Worm (Caenorhabditis elegans): Measurements from ENCODE around the gene srlf-12.
A peak's percentile ranks its signal among the peaks of the same experiment; 100 is the strongest.

srlf-12 gene

DNA sequence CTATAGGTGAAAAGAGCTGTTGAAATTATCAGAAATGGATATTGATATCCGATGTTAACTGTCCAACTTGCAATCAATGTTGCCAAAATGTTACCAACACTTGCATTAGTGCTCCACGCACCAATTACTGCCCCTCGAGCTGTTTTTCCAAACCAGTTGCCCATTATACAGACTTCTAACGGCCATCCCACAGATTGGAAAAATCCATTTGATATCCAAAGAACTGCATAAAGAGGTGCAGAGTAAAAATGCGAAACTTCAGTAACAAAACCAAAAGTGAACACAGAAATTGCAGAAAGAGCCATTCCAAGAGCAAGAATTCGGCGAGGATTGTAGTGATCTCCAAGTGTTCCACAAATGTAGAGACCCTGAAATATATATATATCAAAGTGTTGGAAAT is 37.9 kb downstream of the srlf-12 start:
- TF ChIP-seq nhr-237 (tag; optimal IDR thresholded peaks at IDR 0.05): no peak
- no peak for TF ChIP-seq peb-1 (tag; optimal IDR thresholded peaks at IDR 0.05)
- no peak for TF ChIP-seq ceh-82 (tag; optimal IDR thresholded peaks at IDR 0.05)
- TF ChIP-seq egl-27 (tag; optimal IDR thresholded peaks at IDR 0.05): no peak

DNA sequence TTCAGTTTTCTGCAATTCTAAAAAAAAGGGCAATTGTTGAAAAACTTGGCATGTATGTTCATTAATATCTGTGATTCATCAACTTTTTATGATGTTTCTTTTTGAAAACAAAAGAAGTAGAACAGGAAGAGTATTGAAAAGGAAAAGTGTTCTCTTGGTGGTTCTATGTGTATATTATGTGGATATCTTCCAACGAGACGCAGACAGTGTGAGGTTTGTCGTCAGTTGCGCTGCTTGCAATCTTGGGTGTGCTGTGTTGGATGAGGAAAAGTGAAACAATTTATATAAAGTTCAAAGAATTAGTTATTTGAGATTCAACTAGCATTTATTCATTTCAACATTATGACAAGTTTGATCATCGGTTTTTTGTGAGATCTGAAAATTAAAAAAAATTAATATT is 39.5 kb downstream of the srlf-12 start:
- TF ChIP-seq unc-55 (GFP tag; optimal IDR thresholded peaks at IDR 0.05): peak; percentile 54
- TF ChIP-seq snpc-4 (tag; optimal IDR thresholded peaks at IDR 0.05): no peak
- no peak for TF ChIP-seq skn-1 (tag; optimal IDR thresholded peaks at IDR 0.05)
- TF ChIP-seq lsy-2 (tag; optimal IDR thresholded peaks at IDR 0.05): peak in 1 of 2 experiments; percentile 45
- peak; percentile 23 for TF ChIP-seq fos-1 (tag; optimal IDR thresholded peaks at IDR 0.05)
- TF ChIP-seq nhr-21 (tag; optimal IDR thresholded peaks at IDR 0.05): no peak
- no peak for TF ChIP-seq dmd-4 (tag; optimal IDR thresholded peaks at IDR 0.05)
- peak; percentile 2 for TF ChIP-seq nhr-129 (tag; optimal IDR thresholded peaks at IDR 0.05)
- TF ChIP-seq crh-2 (tag; optimal IDR thresholded peaks at IDR 0.05): peak; percentile 29
- TF ChIP-seq ztf-1 (GFP tag; conservative IDR thresholded peaks at IDR 0.05): no peak
- no peak for TF ChIP-seq elt-1 (tag; optimal IDR thresholded peaks at IDR 0.05)
- no peak for TF ChIP-seq sem-4 (tag; optimal IDR thresholded peaks at IDR 0.05)
- TF ChIP-seq zag-1 (tag; optimal IDR thresholded peaks at IDR 0.05): no peak
- TF ChIP-seq nhr-77 (tag; optimal IDR thresholded peaks at IDR 0.05): no peak
- peak; percentile 56 for TF ChIP-seq blmp-1 (tag; optimal IDR thresholded peaks at IDR 0.05; ENCODE audit: insufficient read depth)
- no peak for TF ChIP-seq ceh-82 (tag; optimal IDR thresholded peaks at IDR 0.05)
- TF ChIP-seq mbf-1 (tag; optimal IDR thresholded peaks at IDR 0.05): no peak
- TF ChIP-seq nhr-12 (tag; optimal IDR thresholded peaks at IDR 0.05): no peak
- TF ChIP-seq C34F6.9 (tag; optimal IDR thresholded peaks at IDR 0.05): peak; percentile 46
- no peak for TF ChIP-seq alr-1 (tag; optimal IDR thresholded peaks at IDR 0.05)
- TF ChIP-seq ama-1 (optimal IDR thresholded peaks at IDR 0.05): no peak
- TF ChIP-seq nhr-6 (tag; optimal IDR thresholded peaks at IDR 0.05): no peak

- TF ChIP-seq zag-1 (tag; optimal IDR thresholded peaks at IDR 0.05) (no peak), lin-11 (tag; optimal IDR thresholded peaks at IDR 0.05) (no peak), mbf-1 (tag; optimal IDR thresholded peaks at IDR 0.05) (no peak), lin-13 (GFP tag; optimal IDR thresholded peaks at IDR 0.05) (no peak), egl-27 (tag; optimal IDR thresholded peaks at IDR 0.05) (no peak), nhr-10 (tag; optimal IDR thresholded peaks at IDR 0.05) (no peak), aly-2 (tag; optimal IDR thresholded peaks at IDR 0.05) (no peak), ceh-16 (tag; optimal IDR thresholded peaks at IDR 0.05) (no peak), ztf-11 (tag; optimal IDR thresholded peaks at IDR 0.05) (no peak), sem-4 (tag; optimal IDR thresholded peaks at IDR 0.05) (no peak), nhr-25 (tag; optimal IDR thresholded peaks at IDR 0.05) (no peak), sma-9 (GFP tag; optimal IDR thresholded peaks at IDR 0.05) (no peak), sma-9 (tag; optimal IDR thresholded peaks at IDR 0.05) (no peak)
These were observed 40.1 kb downstream of the srlf-12 start, which contains the start of gene T11G6.4 for ce11 chrIV:10851833-10852232. TSS of gene T11G6.4 (minus strand) at chrIV:10851933.

- TF ChIP-seq sma-3 (GFP tag; optimal IDR thresholded peaks at IDR 0.05): no peak
- no peak for TF ChIP-seq blmp-1 (tag; optimal IDR thresholded peaks at IDR 0.05; ENCODE audit: insufficient read depth)
- no peak for TF ChIP-seq ztf-1 (GFP tag; conservative IDR thresholded peaks at IDR 0.05)
- no peak for TF ChIP-seq ceh-82 (tag; optimal IDR thresholded peaks at IDR 0.05)
- no peak for TF ChIP-seq sma-9 (GFP tag; optimal IDR thresholded peaks at IDR 0.05)
- TF ChIP-seq sma-9 (tag; optimal IDR thresholded peaks at IDR 0.05): no peak
- TF ChIP-seq unc-62 (GFP tag; optimal IDR thresholded peaks at IDR 0.05): no peak
- no peak for TF ChIP-seq lin-39 (tag; optimal IDR thresholded peaks at IDR 0.05)
- TF ChIP-seq alr-1 (tag; optimal IDR thresholded peaks at IDR 0.05): no peak
- TF ChIP-seq nhr-77 (tag; optimal IDR thresholded peaks at IDR 0.05): no peak
- TF ChIP-seq gmeb-1 (tag; optimal IDR thresholded peaks at IDR 0.05): no peak
- no peak for TF ChIP-seq fos-1 (tag; optimal IDR thresholded peaks at IDR 0.05)
These were observed 40.8 kb downstream of the srlf-12 start for ce11 chrIV:10851136-10851535.

Measured in whole organism, L2 larva.